Fruit fly (Drosophila melanogaster): ENCODE measurements around the gene rump.
A peak's percentile ranks its signal among the peaks of the same experiment; 100 is the strongest.

Gene rump

dm6 chr3R:9510070-9510518, at the start of gene rump (continued):
- TF ChIP-seq Aef1 (GFP tag; IDR thresholded peaks at IDR 0.05): no peak
- peak; percentile 40 for TF ChIP-seq CG30020 (tag; optimal IDR thresholded peaks at IDR 0.05)
- no peak for TF ChIP-seq CG15011 (GFP tag; optimal IDR thresholded peaks at IDR 0.05)
- no peak for TF ChIP-seq CG1529 (GFP tag; optimal IDR thresholded peaks at IDR 0.05)
- TF ChIP-seq sug (tag; optimal IDR thresholded peaks at IDR 0.05): peak; percentile 32
- TF ChIP-seq CG1647 (GFP tag; optimal IDR thresholded peaks at IDR 0.05): no peak
- no peak for TF ChIP-seq CG16815 (GFP tag; optimal IDR thresholded peaks at IDR 0.05)
- TF ChIP-seq croc (GFP tag; conservative IDR thresholded peaks at IDR 0.05): no peak
- TF ChIP-seq CG3407 (GFP tag; optimal IDR thresholded peaks at IDR 0.05): no peak
- no peak for TF ChIP-seq sima (GFP tag; optimal IDR thresholded peaks at IDR 0.05)
- TF ChIP-seq sna (GFP tag; IDR thresholded peaks at IDR 0.05; ENCODE audit: partially characterized antibody): no peak
- no peak for TF ChIP-seq dpn (GFP tag; optimal IDR thresholded peaks at IDR 0.05)
- TF ChIP-seq Hr51 (GFP tag; optimal IDR thresholded peaks at IDR 0.05): no peak
- no peak for TF ChIP-seq CG31441 (GFP tag; IDR thresholded peaks at IDR 0.05)
- TF ChIP-seq CG3281 (GFP tag; optimal IDR thresholded peaks at IDR 0.05): no peak
- TF ChIP-seq Fer1 (GFP tag; optimal IDR thresholded peaks at IDR 0.05): no peak
- TF ChIP-seq Sry-β (GFP tag; optimal IDR thresholded peaks at IDR 0.05): peak; percentile 54
- TF ChIP-seq ewg (GFP tag; optimal IDR thresholded peaks at IDR 0.05): no peak
- TF ChIP-seq Nf-YC (tag; optimal IDR thresholded peaks at IDR 0.05): peak; percentile 40
- no peak for TF ChIP-seq ato (GFP tag; IDR thresholded peaks at IDR 0.05; ENCODE audit: partially characterized antibody)
- peak; percentile 8 for TF ChIP-seq Xbp1 (GFP tag; optimal IDR thresholded peaks at IDR 0.05)
- no peak for TF ChIP-seq CG14050 (GFP tag; IDR thresholded peaks at IDR 0.05)
- TF ChIP-seq prd (optimal IDR thresholded peaks at IDR 0.05): no peak
- no peak for TF ChIP-seq prd (GFP tag; IDR thresholded peaks at IDR 0.05)
- TF ChIP-seq CG12942 (GFP tag; optimal IDR thresholded peaks at IDR 0.05): no peak
- no peak for TF ChIP-seq wdn (GFP tag; IDR thresholded peaks at IDR 0.05)
- TF ChIP-seq CG12744 (GFP tag; optimal IDR thresholded peaks at IDR 0.05): no peak
- no peak for TF ChIP-seq NK7.1 (GFP tag; optimal IDR thresholded peaks at IDR 0.05)
- TF ChIP-seq C15 (GFP tag; IDR thresholded peaks at IDR 0.05): no peak
- no peak for TF ChIP-seq CG6791 (GFP tag; IDR thresholded peaks at IDR 0.05; ENCODE audit: partially characterized antibody)
- TF ChIP-seq da (GFP tag; optimal IDR thresholded peaks at IDR 0.05): no peak
- no peak for TF ChIP-seq lmd (GFP tag; IDR thresholded peaks at IDR 0.05)
- no peak for TF ChIP-seq lov (optimal IDR thresholded peaks at IDR 0.05)
- no peak for TF ChIP-seq lov (GFP tag; IDR thresholded peaks at IDR 0.05)
- TF ChIP-seq CG10147 (GFP tag; optimal IDR thresholded peaks at IDR 0.05): peak; percentile 8
- peak; percentile 3 for TF ChIP-seq CG17568 (GFP tag; optimal IDR thresholded peaks at IDR 0.05)
- TF ChIP-seq ATbp (GFP tag; optimal IDR thresholded peaks at IDR 0.05): no peak
- TF ChIP-seq CG18011 (GFP tag; optimal IDR thresholded peaks at IDR 0.05): no peak
- peak; percentile 98 for TF ChIP-seq Sry-δ (GFP tag; optimal IDR thresholded peaks at IDR 0.05)
- TF ChIP-seq lbe (GFP tag; optimal IDR thresholded peaks at IDR 0.05): peak; percentile 52
- TF ChIP-seq CG2875 (GFP tag; optimal IDR thresholded peaks at IDR 0.05): no peak
- TF ChIP-seq CG8924 (tag; optimal IDR thresholded peaks at IDR 0.05): peak; percentile 17
- TF ChIP-seq Atf6 (GFP tag; IDR thresholded peaks at IDR 0.05): no peak
- peak; percentile 65 for TF ChIP-seq CG10267 (tag; optimal IDR thresholded peaks at IDR 0.05)
- no peak for TF ChIP-seq Hand (GFP tag; optimal IDR thresholded peaks at IDR 0.05)
- no peak for TF ChIP-seq hth (optimal IDR thresholded peaks at IDR 0.05)
- TF ChIP-seq CG18262 (tag; optimal IDR thresholded peaks at IDR 0.05): peak; percentile 33
- TF ChIP-seq ttk (GFP tag; IDR thresholded peaks at IDR 0.05): no peak
- TF ChIP-seq CG12155 (GFP tag; optimal IDR thresholded peaks at IDR 0.05): no peak
- TF ChIP-seq Oaz (GFP tag; IDR thresholded peaks at IDR 0.05): no peak
- no peak for TF ChIP-seq CG11696 (GFP tag; IDR thresholded peaks at IDR 0.05)
- TF ChIP-seq CG6254 (GFP tag; optimal IDR thresholded peaks at IDR 0.05): no peak
